Worm (Caenorhabditis elegans) whole organism, early embryonic: Measurements from ENCODE around the gene cut-3.

Experiments used
- B0310.2 ChIP-seq: sonication (generic microtip); optimal IDR thresholded peaks from 2 replicates; lab custom pipeline; 2016; ENCODE audit warnings: mild to moderate bottlenecking, missing genetic modification characterization, missing compliant biosample characterization
- F13C5.2 ChIP-seq: sonication (generic microtip); optimal IDR thresholded peaks from 2 replicates; lab custom pipeline; 2017; ENCODE audit warnings: mild to moderate bottlenecking, missing genetic modification characterization, inconsistent platforms, missing compliant biosample characterization
- aly-1 ChIP-seq: sonication (generic microtip); optimal IDR thresholded peaks from 2 replicates; lab custom pipeline; 2016; ENCODE audit warnings: missing genetic modification characterization, missing compliant biosample characterization
- ama-1 ChIP-seq: fragments of 150-350 bp; optimal IDR thresholded peaks from 2 replicates; lab custom pipeline; 2014
- ceh-13 ChIP-seq: fragments of 200-800 bp; sonication (Bioruptor generic); optimal IDR thresholded peaks from 2 replicates; lab custom pipeline; 2018; ENCODE audit warnings: mild to moderate bottlenecking, missing genetic modification characterization, missing compliant biosample characterization
- ceh-36 ChIP-seq: sonication (generic microtip); optimal IDR thresholded peaks from 2 replicates; lab custom pipeline; 2016; ENCODE audit warnings: missing genetic modification characterization, inconsistent platforms, missing compliant biosample characterization
- ets-7 ChIP-seq: sonication (generic microtip); optimal IDR thresholded peaks from 2 replicates; lab custom pipeline; 2016; ENCODE audit warnings: missing genotype, missing genetic modification characterization, missing compliant biosample characterization
- flt-1 ChIP-seq: fragments of 200-800 bp; sonication (Bioruptor generic); IDR thresholded peaks from 2 replicates; pipeline ENCODE4 v1.3.6; 2022; ENCODE audit warnings: missing genetic modification characterization, missing compliant biosample characterization
- hmbx-1 ChIP-seq: sonication (generic microtip); optimal IDR thresholded peaks from 2 replicates; lab custom pipeline; 2016; ENCODE audit warnings: mild to moderate bottlenecking, missing genetic modification characterization, missing compliant biosample characterization
- hmg-4 ChIP-seq: fragments of 200-800 bp; sonication (Bioruptor generic); optimal IDR thresholded peaks from 2 replicates; lab custom pipeline; 2018; ENCODE audit warnings: mild to moderate bottlenecking, missing genetic modification characterization, missing compliant biosample characterization
- hnd-1 ChIP-seq: sonication (generic microtip); optimal IDR thresholded peaks from 2 replicates; lab custom pipeline; 2016; ENCODE audit warnings: missing genetic modification characterization, missing compliant biosample characterization
- pes-1 ChIP-seq: fragments of 200-800 bp; sonication (Bioruptor generic); IDR thresholded peaks from 2 replicates; pipeline ENCODE4 v1.3.6; 2022; ENCODE audit warnings: missing genetic modification reagents, missing genetic modification characterization, missing compliant biosample characterization
- scrt-1 ChIP-seq: fragments of 200-800 bp; sonication (Bioruptor generic); IDR thresholded peaks from 2 replicates; pipeline ENCODE4 v1.3.6; 2022; ENCODE audit warnings: missing genetic modification characterization, missing compliant biosample characterization
- sea-1 ChIP-seq: fragments of 200-800 bp; sonication (Bioruptor generic); conservative IDR thresholded peaks from 2 replicates; pipeline ENCODE4 v1.3.6; 2022; ENCODE audit warnings: missing genetic modification characterization, missing compliant biosample characterization
- tbx-11 ChIP-seq: fragments of 200-800 bp; sonication (Bioruptor generic); IDR thresholded peaks from 2 replicates; pipeline ENCODE4 v1.3.6; 2022; ENCODE audit warnings: missing genetic modification characterization, missing compliant biosample characterization
- tbx-37 ChIP-seq: fragments of 200-800 bp; sonication (Bioruptor generic); conservative IDR thresholded peaks from 2 replicates; pipeline ENCODE4 v1.3.6; 2022; ENCODE audit warnings: missing genetic modification reagents, missing genetic modification characterization, missing compliant biosample characterization
- tra-4 ChIP-seq: sonication (generic microtip); optimal IDR thresholded peaks from 2 replicates; lab custom pipeline; 2017; ENCODE audit warnings: missing genetic modification characterization, missing compliant biosample characterization

Gene cut-3

ce11 chrII:8446731-8447130, at the start of gene cut-3:
TSS of gene cut-3 (minus strand) at chrII:8446831.
- TF ChIP-seq sea-1 (no peak), ceh-36 (tag; lab: Kevin White, UChicago) (no peak), tbx-11 (GFP tag; lab: Robert Waterston, UW) (no peak), pes-1 (no peak), ets-7 (tag; lab: Kevin White, UChicago) (no peak), tra-4 (tag; lab: Kevin White, UChicago) (no peak), ceh-13 (no peak), ama-1 (lab: Kevin White, UChicago) (no peak), F13C5.2 (tag; lab: Kevin White, UChicago) (no peak), flt-1 (GFP tag; lab: Robert Waterston, UW) (no peak), aly-1 (no peak), hmbx-1 (tag; lab: Kevin White, UChicago) (no peak), hnd-1 (tag; lab: Kevin White, UChicago) (no peak), hmg-4 (GFP tag; lab: Kevin White, UChicago) (no peak), B0310.2 (tag; lab: Kevin White, UChicago) (no peak), scrt-1 (GFP tag; lab: Robert Waterston, UW) (no peak), tbx-37 (no peak)

ce11 chrII:8496184-8496583, 49.6 kb upstream of the cut-3 start:
- TF ChIP-seq tbx-11 (GFP tag; lab: Robert Waterston, UW) = no peak
- no peak for TF ChIP-seq hnd-1 (tag; lab: Kevin White, UChicago)
- TF ChIP-seq aly-1 = no peak
- TF ChIP-seq pes-1 = no peak
- no peak for TF ChIP-seq ceh-13
- no peak for TF ChIP-seq F13C5.2 (tag; lab: Kevin White, UChicago)

- no peak for TF ChIP-seq ceh-13
- TF ChIP-seq tbx-37 = no peak
- no peak for TF ChIP-seq pes-1
- no peak for TF ChIP-seq ets-7 (tag; lab: Kevin White, UChicago)
- TF ChIP-seq scrt-1 (GFP tag; lab: Robert Waterston, UW) = no peak
- no peak for TF ChIP-seq hmbx-1 (tag; lab: Kevin White, UChicago)
- no peak for TF ChIP-seq hnd-1 (tag; lab: Kevin White, UChicago)
- TF ChIP-seq hmg-4 (GFP tag; lab: Kevin White, UChicago) = no peak
- TF ChIP-seq ama-1 (lab: Kevin White, UChicago) = no peak
- no peak for TF ChIP-seq tbx-11 (GFP tag; lab: Robert Waterston, UW)
- no peak for TF ChIP-seq F13C5.2 (tag; lab: Kevin White, UChicago)
- no peak for TF ChIP-seq aly-1
- TF ChIP-seq sea-1 = no peak
- no peak for TF ChIP-seq ceh-36 (tag; lab: Kevin White, UChicago)
- TF ChIP-seq flt-1 (GFP tag; lab: Robert Waterston, UW) = no peak
- no peak for TF ChIP-seq tra-4 (tag; lab: Kevin White, UChicago)
- no peak for TF ChIP-seq B0310.2 (tag; lab: Kevin White, UChicago)
Measured at ce11 chrII:8494228-8494717, 47.6 kb upstream of the cut-3 start, which contains the start of gene M05D6.9. TSS of gene M05D6.9 (plus strand) at chrII:8494278.

ce11 chrII:8488123-8488522, 41.5 kb upstream of the cut-3 start:
- TF ChIP-seq scrt-1 (GFP tag; lab: Robert Waterston, UW) = no peak
- TF ChIP-seq sea-1 = no peak
- no peak for TF ChIP-seq ets-7 (tag; lab: Kevin White, UChicago)

ce11 chrII:8485603-8486002, 39.0 kb upstream of the cut-3 start, which contains the start of gene gbh-2:
TSS of gene gbh-2 (plus strand) at chrII:8485879.
- TF ChIP-seq hmbx-1 (tag; lab: Kevin White, UChicago) (no peak), tra-4 (tag; lab: Kevin White, UChicago) (no peak), ama-1 (lab: Kevin White, UChicago) (no peak), hnd-1 (tag; lab: Kevin White, UChicago) (no peak), sea-1 (no peak), ets-7 (tag; lab: Kevin White, UChicago) (no peak), ceh-13 (no peak)

- TF ChIP-seq scrt-1 (GFP tag; lab: Robert Waterston, UW) (no peak), ceh-13 (no peak), hmbx-1 (tag; lab: Kevin White, UChicago) (no peak), pes-1 (no peak), aly-1 (no peak), hnd-1 (tag; lab: Kevin White, UChicago) (no peak), hmg-4 (GFP tag; lab: Kevin White, UChicago) (no peak)
Measured at ce11 chrII:8484546-8484945, 37.9 kb upstream of the cut-3 start.

- TF ChIP-seq aly-1 (no peak), hmg-4 (GFP tag; lab: Kevin White, UChicago) (no peak), hmbx-1 (tag; lab: Kevin White, UChicago) (no peak), F13C5.2 (tag; lab: Kevin White, UChicago) (no peak), tra-4 (tag; lab: Kevin White, UChicago) (no peak), flt-1 (GFP tag; lab: Robert Waterston, UW) (no peak), tbx-37 (no peak), sea-1 (no peak), tbx-11 (GFP tag; lab: Robert Waterston, UW) (no peak), ceh-36 (tag; lab: Kevin White, UChicago) (no peak), pes-1 (no peak), ama-1 (lab: Kevin White, UChicago) (no peak), scrt-1 (GFP tag; lab: Robert Waterston, UW) (no peak), B0310.2 (tag; lab: Kevin White, UChicago) (no peak)
Measured at ce11 chrII:8483793-8484186, 37.2 kb upstream of the cut-3 start, which contains the start of gene taap-1. TSS of gene taap-1 (minus strand) at chrII:8483871.
